Fruit fly (Drosophila melanogaster): ENCODE results near the gene Cpr35B.

Cpr35B gene

dm6 chr2L:14403568-14403967 lies 21.4 kb downstream of the Cpr35B start (continued):
- TF ChIP-seq abd-A (tag; optimal IDR thresholded peaks at IDR 0.05): peak; percentile 62
- peak; percentile 89 for TF ChIP-seq sug (tag; optimal IDR thresholded peaks at IDR 0.05)
- 0 out of 4 replicates have a peak, but pooled peaks have one; percentile 37 for TF ChIP-seq chinmo (GFP tag; IDR thresholded peaks at IDR 0.05; ENCODE audit: partially characterized antibody)

dm6 chr2L:14401616-14402240 lies 23.3 kb downstream of the Cpr35B start:
- TF ChIP-seq Drgx (GFP tag; IDR thresholded peaks at IDR 0.05): peak; percentile 42; the same call in 1 of the 2 replicates
- no peak for TF ChIP-seq unc-4 (GFP tag; IDR thresholded peaks at IDR 0.05; ENCODE audit: partially characterized antibody)
- TF ChIP-seq CG5953 (GFP tag; IDR thresholded peaks at IDR 0.05): 0 out of 2 replicates have a peak, but pooled peaks have one; percentile 9
- TF ChIP-seq mam (GFP tag; optimal IDR thresholded peaks at IDR 0.05): no peak
- no peak for TF ChIP-seq tgo (GFP tag; IDR thresholded peaks at IDR 0.05)
- TF ChIP-seq luna (GFP tag; optimal IDR thresholded peaks at IDR 0.05): no peak
- TF ChIP-seq vfl (GFP tag; optimal IDR thresholded peaks at IDR 0.05): no peak
- TF ChIP-seq Med (GFP tag): peak; percentile 48
- no peak for TF ChIP-seq vnd (GFP tag; IDR thresholded peaks at IDR 0.05; ENCODE audit: partially characterized antibody)

- TF ChIP-seq Xrp1 (GFP tag; IDR thresholded peaks at IDR 0.05) (peak; percentile 6; the same call in 1 of the 2 replicates), Blimp-1 (GFP tag; optimal IDR thresholded peaks at IDR 0.05) (peak; percentile 2), CG2678 (tag; optimal IDR thresholded peaks at IDR 0.05) (peak; percentile 20), CG2712 (tag; optimal IDR thresholded peaks at IDR 0.05) (peak; percentile 9), phol (tag; optimal IDR thresholded peaks at IDR 0.05) (peak; percentile 0), NFAT (GFP tag; IDR thresholded peaks at IDR 0.05) (peak; percentile 3; the same call in 1 of the 2 replicates), bowl (GFP tag; IDR thresholded peaks at IDR 0.05) (no peak), Dbx (GFP tag; IDR thresholded peaks at IDR 0.05) (0 out of 3 replicates have a peak, but pooled peaks have one; percentile 22), CG7839 (tag; optimal IDR thresholded peaks at IDR 0.05) (peak; percentile 12), ham (GFP tag; IDR thresholded peaks at IDR 0.05) (no peak), row (GFP tag; IDR thresholded peaks at IDR 0.05) (0 out of 3 replicates have a peak, but pooled peaks have one; percentile 5), PHDP (tag; optimal IDR thresholded peaks at IDR 0.05) (no peak), lov (optimal IDR thresholded peaks at IDR 0.05) (no peak), lov (GFP tag; IDR thresholded peaks at IDR 0.05) (no peak), dmrt99B (tag; optimal IDR thresholded peaks at IDR 0.05) (peak; percentile 1), Bdp1 (GFP tag; optimal IDR thresholded peaks at IDR 0.05) (no peak), Ptx1 (GFP tag; IDR thresholded peaks at IDR 0.05) (peak; percentile 13; the same call in 1 of the 2 replicates)
Observed at dm6 chr2L:14400676-14401075, 24.3 kb downstream of the Cpr35B start.

dm6 chr2L:14399326-14399725 lies 25.7 kb downstream of the Cpr35B start:
- TF ChIP-seq Mes4 (GFP tag; optimal IDR thresholded peaks at IDR 0.05) (peak; percentile 5), Sry-δ (GFP tag; optimal IDR thresholded peaks at IDR 0.05) (no peak), ssp (GFP tag; IDR thresholded peaks at IDR 0.05) (no peak), gcm (GFP tag; optimal IDR thresholded peaks at IDR 0.05) (no peak), Dbx (GFP tag; IDR thresholded peaks at IDR 0.05) (peak; percentile 57; the same call in 2 of the 3 replicates), CG2120 (GFP tag; optimal IDR thresholded peaks at IDR 0.05) (no peak), CG9932 (GFP tag; IDR thresholded peaks at IDR 0.05) (0 out of 2 replicates have a peak, but pooled peaks have one; percentile 5), fd3F (GFP tag; optimal IDR thresholded peaks at IDR 0.05) (peak; percentile 44), Meics (GFP tag; optimal IDR thresholded peaks at IDR 0.05) (peak; percentile 30), gfzf (GFP tag; optimal IDR thresholded peaks at IDR 0.05) (no peak), slbo (GFP tag; IDR thresholded peaks at IDR 0.05) (no peak), Hmr (GFP tag; optimal IDR thresholded peaks at IDR 0.05) (peak; percentile 50), sd (tag; optimal IDR thresholded peaks at IDR 0.05) (peak; percentile 86), Pdp1 (GFP tag; optimal IDR thresholded peaks at IDR 0.05) (peak in 1 of 2 experiments; percentile 13), CG18619 (GFP tag; optimal IDR thresholded peaks at IDR 0.05) (peak; percentile 7), caup (GFP tag; optimal IDR thresholded peaks at IDR 0.05; ENCODE audit: severe bottlenecking) (peak; percentile 26), CG14860 (GFP tag; IDR thresholded peaks at IDR 0.05; ENCODE audit: partially characterized antibody) (no peak), pho (GFP tag; optimal IDR thresholded peaks at IDR 0.05) (peak; percentile 10), CG2678 (tag; optimal IDR thresholded peaks at IDR 0.05) (peak; percentile 45)

Data from whole organism, embryonic.